Worm (Caenorhabditis elegans) whole organism, L4 larva: Measurements from ENCODE around the gene str-41.

Source experiments
- F44E2.7 ChIP-seq: fragments of 200-800 bp; sonication (Bioruptor generic); IDR thresholded peaks from 2 replicates; pipeline ENCODE4 v2.1.2; 2022; ENCODE audit warnings: missing genetic modification characterization, missing compliant biosample characterization
- ama-1 ChIP-seq: fragments of 150-350 bp; optimal IDR thresholded peaks from 2 replicates; lab custom pipeline; 2014; ENCODE audit warnings: inconsistent platforms, mixed read lengths
- ceh-82 ChIP-seq: sonication (generic microtip); optimal IDR thresholded peaks from 2 replicates; lab custom pipeline; 2017; ENCODE audit warnings: missing biosample characterization, missing genetic modification characterization
- ces-1 ChIP-seq: fragments of 150-350 bp; sonication (generic microtip); optimal IDR thresholded peaks from 4 replicates; lab custom pipeline; 2014; ENCODE audit warnings: missing biosample characterization, missing genetic modification reagents, missing genetic modification characterization
- dmd-8 ChIP-seq: fragments of 200-800 bp; sonication (Bioruptor generic); IDR thresholded peaks from 2 replicates; pipeline ENCODE4 v1.3.6; 2022; ENCODE audit warnings: missing genetic modification characterization, missing compliant biosample characterization
- dve-1 ChIP-seq: sonication (generic microtip); optimal IDR thresholded peaks from 2 replicates; lab custom pipeline; 2017; ENCODE audit warnings: antibody characterized with exemption, mild to moderate bottlenecking, missing genetic modification characterization, missing compliant biosample characterization; ENCODE audit not compliant: insufficient read depth
- lin-13 ChIP-seq: fragments of 150-350 bp; optimal IDR thresholded peaks from 2 replicates; lab custom pipeline; 2014; ENCODE audit warnings: missing biosample characterization, missing genetic modification reagents, missing genetic modification characterization
- nhr-25 ChIP-seq: sonication (generic microtip); optimal IDR thresholded peaks from 2 replicates; lab custom pipeline; 2017; ENCODE audit warnings: missing genetic modification characterization, mild to moderate bottlenecking, missing compliant biosample characterization, antibody characterized with exemption, moderate library complexity, borderline replicate concordance; ENCODE audit not compliant: insufficient read depth
- nhr-76 ChIP-seq: fragments of 150-350 bp; optimal IDR thresholded peaks from 2 replicates; lab custom pipeline; 2014; ENCODE audit warnings: missing biosample characterization, missing genetic modification characterization
- zag-1 ChIP-seq: fragments of 150-350 bp; optimal IDR thresholded peaks from 2 replicates; lab custom pipeline; 2014; ENCODE audit warnings: missing biosample characterization, missing genetic modification characterization

ce11 chrV:7460898-7461297 lies 49.1 kb downstream of the str-41 start, which contains the start of gene srh-92:
- TF ChIP-seq nhr-25 (no peak), nhr-76 (tag; lab: Kevin White, UChicago) (no peak), F44E2.7 (GFP tag; lab: Robert Waterston, UW) (no peak), dve-1 (tag; lab: Kevin White, UChicago) (no peak), ama-1 (lab: Kevin White, UChicago) (no peak), ces-1 (GFP tag; lab: Kevin White, UChicago) (no peak), ceh-82 (tag; lab: Kevin White, UChicago) (no peak), lin-13 (GFP tag; lab: Kevin White, UChicago) (no peak), zag-1 (tag; lab: Kevin White, UChicago) (no peak), dmd-8 (GFP tag; lab: Robert Waterston, UW) (no peak)
